Worm (Caenorhabditis elegans): ENCODE data around the gene pnn-1.

The pnn-1 gene

DNA sequence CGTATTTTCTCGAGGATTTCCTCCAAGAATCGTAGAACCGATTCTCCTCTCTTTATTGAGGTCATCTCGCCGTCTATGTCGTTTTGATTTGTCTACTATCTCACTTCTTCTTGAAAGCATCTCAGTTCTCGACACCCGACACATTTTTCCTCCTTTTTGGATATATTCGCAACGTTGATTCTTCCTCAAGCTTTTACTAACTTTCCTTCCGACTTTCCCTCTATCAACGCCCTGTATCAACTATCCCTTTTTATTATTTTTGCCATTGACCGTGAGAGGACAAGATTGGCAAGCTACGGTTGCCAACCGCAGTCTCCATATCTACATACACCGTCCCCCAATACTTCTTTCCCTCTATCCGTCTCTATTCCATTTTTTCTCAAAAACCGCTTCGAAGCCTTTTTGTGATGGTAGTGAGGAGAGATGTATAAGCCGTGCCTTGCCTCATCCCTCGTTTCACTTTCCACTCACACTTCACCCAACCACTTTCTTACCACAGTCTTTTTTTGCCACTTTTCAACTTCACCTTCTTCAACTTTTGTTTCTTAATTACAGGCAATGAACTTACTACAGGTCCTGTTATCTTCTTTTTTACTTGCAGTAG lies 41.9 kb upstream of the pnn-1 start, which contains the start of gene T16G1.2:
TSS of gene T16G1.2 (plus strand) at position 554 of the 604 bp plus-strand sequence.
- TF ChIP-seq lim-6 (tag; optimal IDR thresholded peaks at IDR 0.05), result no peak
- no peak for TF ChIP-seq fkh-10 (GFP tag; optimal IDR thresholded peaks at IDR 0.05)
- no peak for TF ChIP-seq ceh-30 (tag; optimal IDR thresholded peaks at IDR 0.05)
- TF ChIP-seq ceh-24 (tag; optimal IDR thresholded peaks at IDR 0.05), result no peak
- no peak for TF ChIP-seq ttx-3 (tag; optimal IDR thresholded peaks at IDR 0.05)
- TF ChIP-seq nfya-1 (tag; optimal IDR thresholded peaks at IDR 0.05), result no peak
- no peak for TF ChIP-seq ahr-1 (tag; optimal IDR thresholded peaks at IDR 0.05)
- TF ChIP-seq ama-1 (optimal IDR thresholded peaks at IDR 0.05), result no peak
- no peak for TF ChIP-seq madf-2 (tag; optimal IDR thresholded peaks at IDR 0.05)
- no peak for TF ChIP-seq hlh-13 (GFP tag; optimal IDR thresholded peaks at IDR 0.05)
- TF ChIP-seq sox-4 (tag; optimal IDR thresholded peaks at IDR 0.05), result no peak
- no peak for TF ChIP-seq ceh-48 (tag; optimal IDR thresholded peaks at IDR 0.05)
- TF ChIP-seq pat-9 (tag; optimal IDR thresholded peaks at IDR 0.05), result no peak
- no peak for TF ChIP-seq sdc-2 (tag; optimal IDR thresholded peaks at IDR 0.05)
- TF ChIP-seq elt-2 (tag; optimal IDR thresholded peaks at IDR 0.05), result no peak
- no peak for TF ChIP-seq dve-1 (tag; optimal IDR thresholded peaks at IDR 0.05)
- TF ChIP-seq ceh-14 (tag; optimal IDR thresholded peaks at IDR 0.05), result no peak
- TF ChIP-seq ceh-2 (tag; optimal IDR thresholded peaks at IDR 0.05), result no peak

DNA sequence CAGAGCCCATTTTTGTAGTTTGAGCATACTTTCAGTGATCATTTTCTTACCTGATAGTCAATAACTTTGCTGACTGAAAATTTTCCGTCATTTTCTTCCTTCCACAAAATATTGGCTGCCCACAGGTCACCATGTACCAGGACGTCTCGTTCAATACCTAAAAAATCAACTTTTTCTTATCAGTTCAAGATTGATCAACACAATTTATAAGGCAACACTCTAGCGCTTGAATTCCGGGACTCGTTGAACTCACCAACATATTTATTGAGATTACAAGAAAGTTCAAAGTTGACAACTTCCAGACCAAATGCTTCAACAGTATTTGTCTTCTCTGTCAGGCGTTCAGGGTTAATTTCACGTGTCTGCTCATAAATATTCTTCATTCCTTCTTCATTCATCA lies 37.3 kb upstream of the pnn-1 start:
- TF ChIP-seq ceh-14 (tag; optimal IDR thresholded peaks at IDR 0.05), result no peak
- no peak for TF ChIP-seq tbx-2 (tag; optimal IDR thresholded peaks at IDR 0.05)
- no peak for TF ChIP-seq ceh-2 (tag; optimal IDR thresholded peaks at IDR 0.05)
- TF ChIP-seq ama-1 (optimal IDR thresholded peaks at IDR 0.05), result no peak
- TF ChIP-seq unc-3 (GFP tag; conservative IDR thresholded peaks at IDR 0.05), result no peak
- TF ChIP-seq unc-3 (tag; optimal IDR thresholded peaks at IDR 0.05), result no peak
- no peak for TF ChIP-seq hlh-15 (tag; optimal IDR thresholded peaks at IDR 0.05)
- TF ChIP-seq elt-4 (tag; optimal IDR thresholded peaks at IDR 0.05), result no peak
- no peak for TF ChIP-seq sdc-2 (tag; optimal IDR thresholded peaks at IDR 0.05)
- TF ChIP-seq unc-42 (tag; optimal IDR thresholded peaks at IDR 0.05), result no peak
- TF ChIP-seq syd-9 (tag; optimal IDR thresholded peaks at IDR 0.05), result no peak
- TF ChIP-seq nfya-1 (tag; optimal IDR thresholded peaks at IDR 0.05), result no peak
- TF ChIP-seq zip-5 (tag; optimal IDR thresholded peaks at IDR 0.05), result no peak
- TF ChIP-seq ceh-48 (tag; optimal IDR thresholded peaks at IDR 0.05), result no peak
- no peak for TF ChIP-seq rnt-1 (tag; optimal IDR thresholded peaks at IDR 0.05)
- no peak for TF ChIP-seq ttx-3 (tag; optimal IDR thresholded peaks at IDR 0.05)
- no peak for TF ChIP-seq nhr-232 (tag; optimal IDR thresholded peaks at IDR 0.05)
- TF ChIP-seq T23F11.4 (GFP tag; optimal IDR thresholded peaks at IDR 0.05), result no peak

ce11 chrV:12934976-12935375 lies 35.9 kb upstream of the pnn-1 start, which contains the start of gene T16G1.7:
Gene T16G1.7 (minus strand): TSS chrV:12935112.
- TF ChIP-seq hlh-13 (GFP tag; optimal IDR thresholded peaks at IDR 0.05) (no peak), ceh-34 (tag; optimal IDR thresholded peaks at IDR 0.05) (no peak), pha-2 (tag; optimal IDR thresholded peaks at IDR 0.05) (no peak), hlh-6 (tag; optimal IDR thresholded peaks at IDR 0.05) (no peak), fkh-6 (tag; optimal IDR thresholded peaks at IDR 0.05) (no peak), fax-1 (tag; optimal IDR thresholded peaks at IDR 0.05) (no peak), C38D4.7 (GFP tag; optimal IDR thresholded peaks at IDR 0.05) (no peak), pha-4 (tag; optimal IDR thresholded peaks at IDR 0.05) (no peak), K09A11.1 (tag; optimal IDR thresholded peaks at IDR 0.05; ENCODE audit: insufficient read depth) (no peak), dve-1 (tag; optimal IDR thresholded peaks at IDR 0.05) (no peak), Y22D7AL.16 (tag; optimal IDR thresholded peaks at IDR 0.05) (no peak), ceh-14 (tag; optimal IDR thresholded peaks at IDR 0.05) (no peak), T23F11.4 (GFP tag; optimal IDR thresholded peaks at IDR 0.05) (no peak), elt-4 (tag; optimal IDR thresholded peaks at IDR 0.05) (no peak)
